Worm (Caenorhabditis elegans) whole organism, young adult: ENCODE results near the gene rbg-3.

ENCODE experiments used
- B0261.1 ChIP-seq: sonication (generic microtip); optimal IDR thresholded peaks from 2 replicates; lab custom pipeline; 2016; ENCODE audit warnings: mild to moderate bottlenecking, missing genetic modification characterization, moderate library complexity, missing compliant biosample characterization
- D2030.7 ChIP-seq: fragments of 200-800 bp; sonication (Bioruptor generic); IDR thresholded peaks from 2 replicates; pipeline ENCODE4 v1.3.6; 2022; ENCODE audit warnings: missing genetic modification reagents, missing genetic modification characterization, missing compliant biosample characterization
- F33H1.4 ChIP-seq: fragments of 200-800 bp; sonication (Bioruptor generic); IDR thresholded peaks from 2 replicates; pipeline ENCODE4 v1.3.6; 2022; ENCODE audit warnings: missing genetic modification reagents, missing genetic modification characterization, missing compliant biosample characterization
- F37B4.10 ChIP-seq: fragments of 200-800 bp; sonication (Bioruptor generic); IDR thresholded peaks from 2 replicates; pipeline ENCODE4 v1.3.6; 2022; ENCODE audit warnings: missing genetic modification characterization, missing compliant biosample characterization
- F55B11.4 ChIP-seq: sonication (generic microtip); optimal IDR thresholded peaks from 2 replicates; lab custom pipeline; 2016; ENCODE audit warnings: missing compliant biosample characterization, missing genetic modification characterization, borderline replicate concordance; ENCODE audit not compliant: insufficient read depth
- F57A8.1 ChIP-seq: fragments of 200-800 bp; sonication (Bioruptor generic); optimal IDR thresholded peaks from 2 replicates; lab custom pipeline; 2018; ENCODE audit warnings: mild to moderate bottlenecking, missing genetic modification characterization, moderate library complexity, missing compliant biosample characterization
- K11D2.4 ChIP-seq: fragments of 200-800 bp; sonication (Bioruptor generic); IDR thresholded peaks from 2 replicates; pipeline ENCODE4 v1.3.6; 2022; ENCODE audit warnings: missing genetic modification reagents, missing genetic modification characterization, missing compliant biosample characterization
- K12H6.12 ChIP-seq: fragments of 200-800 bp; sonication (Bioruptor generic); optimal IDR thresholded peaks from 2 replicates; lab custom pipeline; 2018; ENCODE audit warnings: mild to moderate bottlenecking, missing genetic modification characterization, missing compliant biosample characterization
- akir-1 ChIP-seq: fragments of 200-800 bp; sonication (Bioruptor generic); optimal IDR thresholded peaks from 2 replicates; lab custom pipeline; 2018; ENCODE audit warnings: mild to moderate bottlenecking, missing genetic modification characterization, moderate library complexity, missing compliant biosample characterization
- aptf-3 ChIP-seq: fragments of 200-800 bp; sonication (Bioruptor generic); IDR thresholded peaks from 2 replicates; pipeline ENCODE4 v1.3.6; 2022; ENCODE audit warnings: missing genetic modification characterization, missing compliant biosample characterization
- attf-3 ChIP-seq: fragments of 200-800 bp; sonication (Bioruptor generic); conservative IDR thresholded peaks from 2 replicates; pipeline ENCODE4 v1.3.6; 2022; ENCODE audit warnings: missing genetic modification reagents, missing genetic modification characterization, missing compliant biosample characterization
- attf-5 ChIP-seq: fragments of 200-800 bp; sonication (Bioruptor generic); optimal IDR thresholded peaks from 2 replicates; lab custom pipeline; 2018; ENCODE audit warnings: mild to moderate bottlenecking, missing genetic modification characterization, missing compliant biosample characterization
- attf-6 ChIP-seq: fragments of 200-800 bp; sonication (Bioruptor generic); IDR thresholded peaks from 2 replicates; pipeline ENCODE4 v1.3.6; 2022; ENCODE audit warnings: missing genetic modification reagents, missing genetic modification characterization, missing compliant biosample characterization
- bed-2 ChIP-seq: fragments of 200-800 bp; sonication (Bioruptor generic); IDR thresholded peaks from 2 replicates; pipeline ENCODE4 v1.3.6; 2022; ENCODE audit warnings: missing genetic modification reagents, missing genetic modification characterization, missing compliant biosample characterization
- cebp-1 ChIP-seq, 2 experiments: fragments of 200-800 bp in 1 of 2; sonication (Bioruptor generic) in 1 of 2; sonication (generic microtip) in 1 of 2; IDR thresholded peaks in 1 of 2; optimal IDR thresholded peaks in 1 of 2; 2 replicates each; pipeline versions ENCODE4 v1.3.6 to Lab custom; 2017 to 2022; ENCODE audit warnings: missing compliant biosample characterization in 2 of 2, missing genetic modification characterization in 2 of 2, mild to moderate bottlenecking in 1 of 2, missing genetic modification reagents in 1 of 2, moderate library complexity in 1 of 2
- ceh-100 ChIP-seq: fragments of 200-800 bp; sonication (Bioruptor generic); IDR thresholded peaks from 2 replicates; pipeline ENCODE4 v1.3.6; 2022; ENCODE audit warnings: missing genetic modification reagents, missing genetic modification characterization, missing compliant biosample characterization
- ceh-27 ChIP-seq: fragments of 200-800 bp; sonication (Bioruptor generic); optimal IDR thresholded peaks from 2 replicates; lab custom pipeline; 2018; ENCODE audit warnings: mild to moderate bottlenecking, missing genetic modification characterization, moderate library complexity, missing compliant biosample characterization
- ceh-58 ChIP-seq: fragments of 200-800 bp; sonication (Bioruptor generic); IDR thresholded peaks from 2 replicates; pipeline ENCODE4 v1.3.6; 2022; ENCODE audit warnings: missing genetic modification characterization, missing compliant biosample characterization
- dox-1 ChIP-seq: fragments of 200-800 bp; sonication (Bioruptor generic); IDR thresholded peaks from 2 replicates; pipeline ENCODE4 v1.3.6; 2022; ENCODE audit warnings: missing genetic modification reagents, missing genetic modification characterization, missing compliant biosample characterization
- dpl-1 ChIP-seq: fragments of 150-350 bp; optimal IDR thresholded peaks from 2 replicates; lab custom pipeline; 2014; ENCODE audit warnings: missing biosample characterization, missing genetic modification reagents, missing genetic modification characterization
- efl-1 ChIP-seq: fragments of 150-350 bp; optimal IDR thresholded peaks from 2 replicates; lab custom pipeline; 2014; ENCODE audit warnings: missing biosample characterization, missing genetic modification reagents, missing genetic modification characterization
- egrh-3 ChIP-seq: fragments of 200-800 bp; sonication (Bioruptor generic); IDR thresholded peaks from 2 replicates; pipeline ENCODE4 v1.3.6; 2022; ENCODE audit warnings: missing genetic modification reagents, missing genetic modification characterization, missing compliant biosample characterization
- hmg-1.2 ChIP-seq: fragments of 200-800 bp; sonication (Bioruptor generic); IDR thresholded peaks from 2 replicates; pipeline ENCODE4 v1.3.6; 2022; ENCODE audit warnings: missing genetic modification reagents, missing genetic modification characterization, missing compliant biosample characterization
- let-526 ChIP-seq: fragments of 200-800 bp; sonication (Bioruptor generic); IDR thresholded peaks from 2 replicates; pipeline ENCODE4 v1.3.6; 2022; ENCODE audit warnings: missing genetic modification reagents, missing genetic modification characterization, missing compliant biosample characterization
- lin-35 ChIP-seq, 3 experiments: fragments of 150-350 bp in 2 of 3; sonication (generic microtip) in 1 of 3; optimal IDR thresholded peaks; 2 replicates each; lab custom pipeline; 2014 to 2018; ENCODE audit warnings: missing biosample characterization in 3 of 3, missing genetic modification characterization in 3 of 3, missing genetic modification reagents in 3 of 3
- lin-40 ChIP-seq: sonication (generic microtip); optimal IDR thresholded peaks from 2 replicates; lab custom pipeline; 2016; ENCODE audit warnings: missing genetic modification characterization, mild to moderate bottlenecking, missing compliant biosample characterization, missing genotype, missing genetic modification reagents
- lin-54 ChIP-seq: fragments of 200-800 bp; sonication (Bioruptor generic); optimal IDR thresholded peaks from 2 replicates; lab custom pipeline; 2018; ENCODE audit warnings: mild to moderate bottlenecking, missing genetic modification characterization, missing compliant biosample characterization
- lsl-1 ChIP-seq: fragments of 200-800 bp; sonication (Bioruptor generic); optimal IDR thresholded peaks from 2 replicates; lab custom pipeline; 2018; ENCODE audit warnings: mild to moderate bottlenecking, missing genetic modification characterization, moderate library complexity, missing compliant biosample characterization
- madf-6 ChIP-seq: fragments of 200-800 bp; sonication (Bioruptor generic); IDR thresholded peaks from 2 replicates; pipeline ENCODE4 v1.3.6; 2022; ENCODE audit warnings: missing genetic modification reagents, missing genetic modification characterization, missing compliant biosample characterization
- mcd-1 ChIP-seq: fragments of 200-800 bp; sonication (Bioruptor generic); IDR thresholded peaks from 2 replicates; pipeline ENCODE4 v1.3.6; 2022; ENCODE audit warnings: missing genetic modification reagents, missing genetic modification characterization, missing compliant biosample characterization
- mxl-1 ChIP-seq: sonication (generic microtip); optimal IDR thresholded peaks from 2 replicates; lab custom pipeline; 2016; ENCODE audit warnings: missing genetic modification characterization, missing compliant biosample characterization
- nfyb-1 ChIP-seq: fragments of 200-800 bp; sonication (Bioruptor generic); IDR thresholded peaks from 2 replicates; pipeline ENCODE4 v1.3.6; 2022; ENCODE audit warnings: missing genetic modification reagents, missing genetic modification characterization, missing compliant biosample characterization
- nhr-80 ChIP-seq: sonication (generic microtip); optimal IDR thresholded peaks from 2 replicates; lab custom pipeline; 2016; ENCODE audit warnings: missing genetic modification characterization, missing compliant biosample characterization
- pha-4 ChIP-seq: fragments of 150-350 bp; sonication (generic microtip); optimal IDR thresholded peaks from 2 replicates; lab custom pipeline; 2014; ENCODE audit warnings: missing biosample characterization, missing genetic modification reagents, missing genetic modification characterization
- rcor-1 ChIP-seq: fragments of 200-800 bp; sonication (Bioruptor generic); IDR thresholded peaks from 2 replicates; pipeline ENCODE4 v1.3.6; 2022; ENCODE audit warnings: missing genetic modification reagents, missing genetic modification characterization, missing compliant biosample characterization
- sea-2 ChIP-seq: fragments of 200-800 bp; sonication (Bioruptor generic); IDR thresholded peaks from 2 replicates; pipeline ENCODE4 v1.3.6; 2022; ENCODE audit warnings: missing genetic modification characterization, missing compliant biosample characterization
- snpc-1.1 ChIP-seq: sonication (generic microtip); optimal IDR thresholded peaks from 2 replicates; lab custom pipeline; 2017; ENCODE audit warnings: missing genetic modification characterization, mild to moderate bottlenecking, missing compliant biosample characterization, antibody characterized with exemption, moderate library complexity, missing genotype, missing genetic modification reagents; ENCODE audit not compliant: insufficient read depth
- snpc-1.3 ChIP-seq: sonication (generic microtip); optimal IDR thresholded peaks from 2 replicates; lab custom pipeline; 2017; ENCODE audit warnings: missing genetic modification characterization, mild to moderate bottlenecking, missing compliant biosample characterization, antibody characterized with exemption, moderate library complexity, missing genotype, missing genetic modification reagents; ENCODE audit not compliant: insufficient read depth
- snpc-3.4 ChIP-seq: sonication (generic microtip); optimal IDR thresholded peaks from 2 replicates; lab custom pipeline; 2017; ENCODE audit warnings: missing genetic modification characterization, mild to moderate bottlenecking, missing compliant biosample characterization, antibody characterized with exemption, moderate library complexity, missing genotype, missing genetic modification reagents
- tbx-9 ChIP-seq: sonication (generic microtip); optimal IDR thresholded peaks from 2 replicates; lab custom pipeline; 2016; ENCODE audit warnings: borderline replicate concordance, missing genetic modification characterization, inconsistent platforms, missing compliant biosample characterization
- zfh-2 ChIP-seq: fragments of 200-800 bp; sonication (Bioruptor generic); conservative IDR thresholded peaks from 2 replicates; pipeline ENCODE4 v1.3.6; 2022; ENCODE audit warnings: missing genetic modification reagents, missing genetic modification characterization, missing compliant biosample characterization
- ztf-18 ChIP-seq: sonication (generic microtip); optimal IDR thresholded peaks from 2 replicates; lab custom pipeline; 2016; ENCODE audit warnings: missing genotype, mild to moderate bottlenecking, missing genetic modification characterization, missing compliant biosample characterization

Gene rbg-3

ce11 chrIII:4715088-4715487, 39.1 kb upstream of the rbg-3 start, which contains the start of gene him-18:
TSS of gene him-18 (minus strand) at chrIII:4715188.
- TF ChIP-seq attf-6 (GFP tag; lab: Robert Waterston, UW), result no peak
- TF ChIP-seq ceh-100 (GFP tag; lab: Robert Waterston, UW), result no peak
- TF ChIP-seq rcor-1 (GFP tag; lab: Robert Waterston, UW), result no peak
- no peak for TF ChIP-seq attf-5 (GFP tag; lab: Kevin White, UChicago)
- no peak for TF ChIP-seq let-526
- TF ChIP-seq K12H6.12 (tag; lab: Kevin White, UChicago), result no peak
- no peak for TF ChIP-seq nfyb-1 (GFP tag; lab: Robert Waterston, UW)
- no peak for TF ChIP-seq nhr-80
- no peak for TF ChIP-seq D2030.7
- TF ChIP-seq lsl-1 (GFP tag; lab: Kevin White, UChicago), result no peak
- TF ChIP-seq snpc-1.3 (tag; lab: Kevin White, UChicago), result no peak
- no peak for TF ChIP-seq attf-3 (GFP tag; lab: Robert Waterston, UW)
- TF ChIP-seq ceh-58 (GFP tag; lab: Robert Waterston, UW), result no peak
- no peak for TF ChIP-seq mxl-1 (tag; lab: Kevin White, UChicago)

ce11 chrIII:4720620-4721227, 33.5 kb upstream of the rbg-3 start, which contains the start of gene emb-5:
TSS of gene emb-5 (minus strand) at chrIII:4720670.
- TF ChIP-seq lin-35 (GFP tag; optimal IDR thresholded peaks at IDR 0.05; lab: Kevin White, UChicago) (peak in 2 of 3 experiments; percentile 42 to 72), lin-54 (GFP tag; lab: Kevin White, UChicago) (peak; percentile 90), B0261.1 (no peak), attf-5 (GFP tag; lab: Kevin White, UChicago) (peak; percentile 59), snpc-1.1 (tag; lab: Kevin White, UChicago) (no peak), dpl-1 (GFP tag; lab: Kevin White, UChicago) (peak; percentile 63), egrh-3 (GFP tag; lab: Robert Waterston, UW) (no peak), madf-6 (GFP tag; lab: Robert Waterston, UW) (peak; percentile 43; the same call in 1 of the 2 replicates), snpc-3.4 (peak; percentile 18), ztf-18 (tag; lab: Kevin White, UChicago) (peak; percentile 34), F33H1.4 (GFP tag; lab: Robert Waterston, UW) (0 out of 2 replicates have a peak, but pooled peaks have one; percentile 41), efl-1 (GFP tag; lab: Kevin White, UChicago) (peak; percentile 58), mcd-1 (GFP tag; lab: Robert Waterston, UW) (peak; percentile 92), pha-4 (no peak), sea-2 (GFP tag; lab: Robert Waterston, UW) (no peak), hmg-1.2 (peak; percentile 97), D2030.7 (0 out of 2 replicates have a peak, but pooled peaks have one; percentile 12), lsl-1 (GFP tag; lab: Kevin White, UChicago) (peak; percentile 44), aptf-3 (GFP tag; lab: Robert Waterston, UW) (no peak), dox-1 (GFP tag; lab: Robert Waterston, UW) (peak; percentile 72), snpc-1.3 (tag; lab: Kevin White, UChicago) (peak; percentile 9), F55B11.4 (tag; lab: Kevin White, UChicago) (no peak), akir-1 (no peak), F57A8.1 (GFP tag; lab: Kevin White, UChicago) (no peak)

- TF ChIP-seq attf-5 (GFP tag; lab: Kevin White, UChicago), result peak; percentile 34
- TF ChIP-seq lin-35 (GFP tag; optimal IDR thresholded peaks at IDR 0.05; lab: Kevin White, UChicago), result peak in 1 of 3 experiments; percentile 78
- no peak for TF ChIP-seq bed-2 (GFP tag; lab: Robert Waterston, UW)
- TF ChIP-seq K11D2.4, result peak; percentile 54
- TF ChIP-seq zfh-2 (GFP tag; lab: Robert Waterston, UW), result peak; percentile 88
- peak; percentile 57 for TF ChIP-seq mcd-1 (GFP tag; lab: Robert Waterston, UW)
- 0 out of 2 replicates have a peak, but pooled peaks have one; percentile 32 for TF ChIP-seq nfyb-1 (GFP tag; lab: Robert Waterston, UW)
- TF ChIP-seq tbx-9 (tag; lab: Kevin White, UChicago), result no peak
- peak; percentile 85 for TF ChIP-seq hmg-1.2
- TF ChIP-seq ceh-27 (GFP tag; lab: Kevin White, UChicago), result peak; percentile 51
- TF ChIP-seq dox-1 (GFP tag; lab: Robert Waterston, UW), result peak; percentile 45; the same call in 1 of the 2 replicates
- TF ChIP-seq F37B4.10 (GFP tag; lab: Robert Waterston, UW), result no peak
- TF ChIP-seq K12H6.12 (tag; lab: Kevin White, UChicago), result peak; percentile 75
- TF ChIP-seq D2030.7, result no peak
- peak; percentile 8 for TF ChIP-seq lin-54 (GFP tag; lab: Kevin White, UChicago)
- TF ChIP-seq lin-40, result peak; percentile 36
- no peak for TF ChIP-seq cebp-1 (GFP tag; IDR thresholded peaks at IDR 0.05; lab: Robert Waterston, UW)
- TF ChIP-seq cebp-1 (tag; optimal IDR thresholded peaks at IDR 0.05; lab: Kevin White, UChicago), result peak; percentile 59
- TF ChIP-seq, all 124 proteins: peak for 13
Measured at ce11 chrIII:4721750-4722149, 32.5 kb upstream of the rbg-3 start, which contains the start of gene acy-1. TSS of gene acy-1 (plus strand) at chrIII:4722095.
